Fruit fly (Drosophila melanogaster) whole organism, embryonic: ENCODE data around the gene Rpn11.

Experiments
- CG16815 ChIP-seq: fragments of 200-800 bp; sonication (Bioruptor generic); optimal IDR thresholded peaks from 3 replicates; lab custom pipeline; 2017; ENCODE audit warnings: missing biosample characterization, mild to moderate bottlenecking, missing genetic modification characterization
- CG7745 ChIP-seq: fragments of 200-800 bp; sonication (Bioruptor generic); optimal IDR thresholded peaks from 2 replicates; lab custom pipeline; 2018; ENCODE audit warnings: missing biosample characterization, mild to moderate bottlenecking, missing genetic modification characterization, moderate library complexity
- HHEX ChIP-seq: fragments of 200-800 bp; sonication (Bioruptor generic); optimal IDR thresholded peaks from 3 replicates; lab custom pipeline; 2017; ENCODE audit warnings: missing biosample characterization, mild to moderate bottlenecking, missing genetic modification characterization, missing genetic modification reagents
- NC2α ChIP-seq: fragments of 200-800 bp; sonication (Bioruptor generic); optimal IDR thresholded peaks from 2 replicates; lab custom pipeline; 2016; ENCODE audit warnings: missing biosample characterization, missing genetic modification characterization
- Ptx1 ChIP-seq: fragments of 200-800 bp; sonication (Bioruptor generic); IDR thresholded peaks from 2 replicates; pipeline ENCODE4 v1.3.6; 2022; ENCODE audit warnings: missing biosample characterization, missing genetic modification characterization
- mld ChIP-seq: fragments of 200-800 bp; sonication (Bioruptor generic); IDR thresholded peaks from 3 replicates; pipeline ENCODE4 v1.3.6; 2022; ENCODE audit warnings: missing biosample characterization, missing genetic modification characterization; ENCODE audit not compliant: partially characterized antibody

DNA sequence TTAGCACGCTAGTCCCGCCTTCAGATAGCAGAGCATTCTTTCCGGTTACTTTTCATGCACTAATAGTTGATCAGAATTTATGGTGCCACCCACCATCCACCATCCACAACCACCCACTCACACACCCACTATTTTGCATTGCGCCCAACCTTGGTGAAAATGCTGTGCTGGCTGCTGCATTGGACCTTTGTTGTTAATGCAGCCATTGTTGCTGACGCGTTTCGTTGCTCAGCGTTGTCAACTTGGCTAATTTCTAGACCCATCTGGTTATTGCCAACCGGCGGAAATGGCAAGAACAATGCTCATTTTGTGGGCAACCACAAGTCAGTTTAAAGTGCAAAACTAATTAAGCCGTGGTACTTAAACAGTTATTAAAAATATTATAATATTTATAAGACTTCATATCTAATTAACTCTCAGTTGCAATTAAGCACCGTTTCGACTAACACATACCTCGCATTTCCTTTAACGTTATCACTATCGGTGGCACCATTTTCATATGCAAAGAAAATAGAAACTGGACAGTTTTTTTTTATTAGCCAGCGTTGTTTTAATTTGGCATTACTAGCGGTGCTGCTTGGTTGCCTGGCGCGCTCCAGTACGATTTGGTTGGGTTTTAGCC lies 29.2 kb upstream of the Rpn11 start:
- no peak for TF ChIP-seq CG16815 (GFP tag; lab: Kevin White, UChicago)
- no peak for TF ChIP-seq NC2α (GFP tag; lab: Kevin White, UChicago)
- TF ChIP-seq HHEX (GFP tag; lab: Kevin White, UChicago) = no peak
- no peak for TF ChIP-seq CG7745 (tag; lab: Kevin White, UChicago)
- no peak for TF ChIP-seq Ptx1 (GFP tag; lab: Robert Waterston, UW)
- TF ChIP-seq mld (GFP tag; lab: Robert Waterston, UW) = no peak
